Fruit fly (Drosophila melanogaster): Measurements from ENCODE around the gene CG11262.

CG11262 gene

DNA sequence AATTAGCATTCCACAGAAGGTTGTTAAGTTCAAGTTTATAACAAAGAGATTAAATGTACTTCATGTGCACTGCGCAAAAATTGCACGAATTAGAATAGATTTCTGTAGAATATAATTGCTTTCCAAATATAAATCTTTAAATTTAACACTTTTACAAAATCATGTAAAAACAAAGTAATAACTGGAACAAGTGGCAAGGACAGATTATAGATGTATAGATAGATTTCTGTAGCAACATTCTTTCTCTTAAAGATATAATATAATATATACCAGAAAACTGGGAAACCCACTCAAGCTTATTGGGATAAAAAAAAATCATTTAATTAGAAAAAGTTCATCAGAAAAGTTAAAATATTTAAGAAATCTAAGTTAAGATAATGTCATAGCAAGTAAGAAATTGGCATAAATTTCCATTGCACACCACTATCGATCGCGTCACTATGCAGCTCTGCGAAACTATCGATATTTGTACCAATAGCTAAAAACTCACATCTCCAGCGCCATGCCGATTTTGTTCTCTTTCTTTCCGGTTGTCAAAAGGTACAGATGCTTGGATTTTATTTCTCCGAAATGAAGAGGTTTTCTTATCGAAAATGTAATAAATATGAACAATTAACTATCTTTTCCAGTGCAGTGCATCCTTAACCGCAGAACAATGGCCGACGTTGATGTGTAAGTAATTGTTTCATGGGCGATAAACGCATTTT lies 28.1 kb downstream of the CG11262 start, which contains the start of gene RpS12 (continued):
- TF ChIP-seq Ssrp (tag; optimal IDR thresholded peaks at IDR 0.05): peak; percentile 31
- peak; percentile 58 for TF ChIP-seq Bdp1 (GFP tag; optimal IDR thresholded peaks at IDR 0.05)
- TF ChIP-seq CG2889 (GFP tag; IDR thresholded peaks at IDR 0.05): 0 out of 3 replicates have a peak, but pooled peaks have one; percentile 39
- TF ChIP-seq ttk (GFP tag; IDR thresholded peaks at IDR 0.05): peak; percentile 69
- peak; percentile 86 for TF ChIP-seq Mes4 (GFP tag; optimal IDR thresholded peaks at IDR 0.05)
- peak; percentile 76 for TF ChIP-seq Dll (GFP tag; IDR thresholded peaks at IDR 0.05; ENCODE audit: partially characterized antibody)
- peak; percentile 83 for TF ChIP-seq gcm2 (GFP tag; optimal IDR thresholded peaks at IDR 0.05)
- peak; percentile 83 for TF ChIP-seq slbo (GFP tag; IDR thresholded peaks at IDR 0.05)
- no peak for TF ChIP-seq yki (optimal IDR thresholded peaks at IDR 0.05)
- TF ChIP-seq Spps (tag; optimal IDR thresholded peaks at IDR 0.05): no peak
- peak; percentile 52; the same call in 1 of the 3 replicates for TF ChIP-seq Doc3 (GFP tag; IDR thresholded peaks at IDR 0.05; ENCODE audit: partially characterized antibody)
- TF ChIP-seq CTCF (GFP tag; optimal IDR thresholded peaks at IDR 0.05): peak; percentile 45
- TF ChIP-seq shn (GFP tag; optimal IDR thresholded peaks at IDR 0.05): peak; percentile 83
- TF ChIP-seq CG15696 (tag; optimal IDR thresholded peaks at IDR 0.05): peak; percentile 35
- peak; percentile 67 for TF ChIP-seq CG2202 (tag; optimal IDR thresholded peaks at IDR 0.05)
- peak; percentile 94 for TF ChIP-seq MTF-1 (GFP tag; optimal IDR thresholded peaks at IDR 0.05; ENCODE audit: borderline replicate concordance)
- peak; percentile 60; the same call in 1 of the 4 replicates for TF ChIP-seq chinmo (GFP tag; IDR thresholded peaks at IDR 0.05; ENCODE audit: partially characterized antibody)
- peak; percentile 81 for TF ChIP-seq pzg (GFP tag; optimal IDR thresholded peaks at IDR 0.05)
- peak; percentile 72 for TF ChIP-seq CG12744 (GFP tag; optimal IDR thresholded peaks at IDR 0.05)
- TF ChIP-seq D19A (tag; optimal IDR thresholded peaks at IDR 0.05): no peak
- peak; percentile 86 for TF ChIP-seq mirr (GFP tag; optimal IDR thresholded peaks at IDR 0.05)
- TF ChIP-seq kni (GFP tag; optimal IDR thresholded peaks at IDR 0.05): peak; percentile 22
- TF ChIP-seq CG9932 (GFP tag; IDR thresholded peaks at IDR 0.05): peak; percentile 92
- TF ChIP-seq Sox102F (GFP tag; optimal IDR thresholded peaks at IDR 0.05): peak; percentile 34
- TF ChIP-seq sens-2 (GFP tag; IDR thresholded peaks at IDR 0.05): peak; percentile 75
- TF ChIP-seq CHES-1-like (GFP tag; optimal IDR thresholded peaks at IDR 0.05): peak; percentile 82
- TF ChIP-seq unc-4 (GFP tag; IDR thresholded peaks at IDR 0.05; ENCODE audit: partially characterized antibody): peak; percentile 65
- TF ChIP-seq dm (GFP tag; optimal IDR thresholded peaks at IDR 0.05): peak; percentile 96
- TF ChIP-seq vvl (GFP tag; IDR thresholded peaks at IDR 0.05): peak; percentile 78
- TF ChIP-seq Mrtf (GFP tag; IDR thresholded peaks at IDR 0.05): peak; percentile 77; the same call in 2 of the 3 replicates
- peak; percentile 68 for TF ChIP-seq HLHmδ (GFP tag; optimal IDR thresholded peaks at IDR 0.05)
- TF ChIP-seq tna (GFP tag; IDR thresholded peaks at IDR 0.05; ENCODE audit: partially characterized antibody): peak; percentile 63
- peak; percentile 99 for TF ChIP-seq Ets97D (GFP tag; optimal IDR thresholded peaks at IDR 0.05)
- TF ChIP-seq aop (GFP tag; IDR thresholded peaks at IDR 0.05): 0 out of 2 replicates have a peak, but pooled peaks have one; percentile 47
- TF ChIP-seq CG6272 (GFP tag; IDR thresholded peaks at IDR 0.05): peak; percentile 71
- peak in 1 of 2 experiments; percentile 62 for TF ChIP-seq insv (GFP tag; optimal IDR thresholded peaks at IDR 0.05)
- no peak for TF ChIP-seq gt (GFP tag; IDR thresholded peaks at IDR 0.05)
- peak; percentile 59 for TF ChIP-seq CG4820 (GFP tag; optimal IDR thresholded peaks at IDR 0.05)
- no peak for TF ChIP-seq Abd-B (GFP tag; optimal IDR thresholded peaks at IDR 0.05)
- peak in 2 of 3 experiments; percentile 15 to 51 for TF ChIP-seq lola (GFP tag; optimal IDR thresholded peaks at IDR 0.05)
- TF ChIP-seq ash1 (GFP tag; optimal IDR thresholded peaks at IDR 0.05): peak; percentile 81
- peak; percentile 82 for TF ChIP-seq inv (GFP tag; IDR thresholded peaks at IDR 0.05; ENCODE audit: partially characterized antibody)
- TF ChIP-seq Dbx (GFP tag; IDR thresholded peaks at IDR 0.05): peak; percentile 89; the same call in 2 of the 3 replicates
- no peak for TF ChIP-seq CG15073 (GFP tag; optimal IDR thresholded peaks at IDR 0.05)
- peak; percentile 65 for TF ChIP-seq dmrt11E (tag; optimal IDR thresholded peaks at IDR 0.05)
- peak; percentile 94 for TF ChIP-seq CG7987 (GFP tag; optimal IDR thresholded peaks at IDR 0.05)
- no peak for TF ChIP-seq Tbp (GFP tag; optimal IDR thresholded peaks at IDR 0.05)
- peak; percentile 68 for TF ChIP-seq CG6854 (GFP tag; optimal IDR thresholded peaks at IDR 0.05)
- TF ChIP-seq E2f1 (GFP tag; IDR thresholded peaks at IDR 0.05): peak; percentile 47

Measured in whole organism, embryonic.